Worm (Caenorhabditis elegans) whole organism, L3 larva: ENCODE results near the gene cyb-2.1.

ENCODE experiments used
- daf-12 ChIP-seq: fragments of 150-350 bp; optimal IDR thresholded peaks from 2 replicates; lab custom pipeline; 2014; ENCODE audit warnings: missing biosample characterization, missing genetic modification reagents, missing genetic modification characterization
- fkh-2 ChIP-seq: fragments of 150-350 bp; optimal IDR thresholded peaks from 2 replicates; lab custom pipeline; 2014; ENCODE audit warnings: missing biosample characterization, missing genetic modification reagents, missing genetic modification characterization
- fos-1 ChIP-seq: fragments of 150-350 bp; optimal IDR thresholded peaks from 2 replicates; lab custom pipeline; 2014; ENCODE audit warnings: missing biosample characterization, missing genetic modification characterization
- lin-39 ChIP-seq: fragments of 150-350 bp; optimal IDR thresholded peaks from 2 replicates; lab custom pipeline; 2018; ENCODE audit warnings: missing biosample characterization, missing genetic modification reagents, missing genetic modification characterization
- mdl-1 ChIP-seq: fragments of 150-350 bp; optimal IDR thresholded peaks from 2 replicates; lab custom pipeline; 2014; ENCODE audit warnings: missing biosample characterization, missing genetic modification characterization
- mml-1 ChIP-seq: fragments of 150-350 bp; sonication (generic microtip); optimal IDR thresholded peaks from 3 replicates; lab custom pipeline; 2014; ENCODE audit warnings: missing biosample characterization, missing genetic modification characterization
- nhr-12 ChIP-seq: fragments of 150-350 bp; optimal IDR thresholded peaks from 2 replicates; lab custom pipeline; 2014; ENCODE audit warnings: missing biosample characterization, missing genetic modification characterization
- nhr-25 ChIP-seq: sonication (generic microtip); optimal IDR thresholded peaks from 2 replicates; lab custom pipeline; 2017; ENCODE audit warnings: missing biosample characterization, missing genetic modification characterization
- nhr-43 ChIP-seq: sonication (generic microtip); optimal IDR thresholded peaks from 2 replicates; lab custom pipeline; 2016; ENCODE audit warnings: mild to moderate bottlenecking, missing genetic modification characterization, missing compliant biosample characterization; ENCODE audit not compliant: poor library complexity, severe bottlenecking
- nhr-77 ChIP-seq: fragments of 150-350 bp; optimal IDR thresholded peaks from 2 replicates; lab custom pipeline; 2014; ENCODE audit warnings: missing biosample characterization, missing genetic modification characterization
- pha-4 ChIP-seq: fragments of 150-350 bp; optimal IDR thresholded peaks from 2 replicates; lab custom pipeline; 2014; ENCODE audit warnings: missing biosample characterization, missing genetic modification reagents, missing genetic modification characterization
- snpc-4 ChIP-seq: fragments of 150-350 bp; optimal IDR thresholded peaks from 2 replicates; lab custom pipeline; 2014; ENCODE audit warnings: missing biosample characterization, missing genetic modification characterization
- unc-39 ChIP-seq: sonication (generic microtip); optimal IDR thresholded peaks from 4 replicates; lab custom pipeline; 2017; ENCODE audit warnings: missing biosample characterization, missing genetic modification characterization
- zag-1 ChIP-seq: fragments of 150-350 bp; optimal IDR thresholded peaks from 2 replicates; lab custom pipeline; 2014; ENCODE audit warnings: missing biosample characterization, missing genetic modification characterization

The cyb-2.1 gene

DNA sequence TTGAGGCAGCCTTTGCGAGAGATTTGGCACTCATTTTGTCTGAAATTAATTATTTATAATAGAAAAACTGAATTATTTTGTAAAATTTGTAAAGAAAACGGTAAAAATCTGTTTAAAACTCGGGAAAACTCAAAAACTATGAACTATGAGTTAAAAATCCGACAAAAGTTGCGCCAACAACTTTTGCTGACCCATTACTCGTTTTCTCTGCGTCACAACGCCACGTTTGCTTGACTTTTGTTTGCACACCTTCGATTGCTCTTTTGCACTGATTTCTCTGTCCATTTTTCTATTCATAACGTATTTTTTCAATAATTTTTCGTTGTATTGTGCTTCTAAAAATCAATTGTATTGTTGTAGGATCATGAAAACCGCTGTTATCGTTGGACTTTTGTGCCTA lies 50.4 kb downstream of the cyb-2.1 start, which contains the start of gene fkb-1 (continued):
- no peak for TF ChIP-seq unc-39 (tag; lab: Kevin White, UChicago)
- TF ChIP-seq nhr-25 (tag; lab: Kevin White, UChicago) = peak; percentile 10
- peak; percentile 70 for TF ChIP-seq snpc-4 (tag; lab: Kevin White, UChicago)
- peak; percentile 31 for TF ChIP-seq lin-39 (tag; lab: Kevin White, UChicago)
- TF ChIP-seq fos-1 = no peak
- no peak for TF ChIP-seq nhr-12 (tag; lab: Kevin White, UChicago)
- TF ChIP-seq nhr-77 = no peak
- no peak for TF ChIP-seq nhr-43 (tag; lab: Kevin White, UChicago)
- TF ChIP-seq zag-1 (tag; lab: Kevin White, UChicago) = no peak
- TF ChIP-seq mml-1 = no peak
- TF ChIP-seq mdl-1 (tag; lab: Kevin White, UChicago) = no peak
- TF ChIP-seq pha-4 (tag; lab: Kevin White, UChicago) = peak; percentile 87
- no peak for TF ChIP-seq daf-12 (tag; lab: Kevin White, UChicago)
- no peak for TF ChIP-seq fkh-2
- TF ChIP-seq, all 47 proteins: peak for 13
